Worm (Caenorhabditis elegans) whole organism, L2 larva: Measurements from ENCODE around the gene dars-2.

Experiments
- alr-1 ChIP-seq: fragments of 150-350 bp; optimal IDR thresholded peaks from 2 replicates; lab custom pipeline; 2014; ENCODE audit warnings: missing biosample characterization, missing genetic modification characterization
- blmp-1 ChIP-seq: sonication (generic microtip); optimal IDR thresholded peaks from 2 replicates; lab custom pipeline; 2017; ENCODE audit warnings: missing genetic modification characterization, mild to moderate bottlenecking, missing compliant biosample characterization, antibody characterized with exemption, moderate library complexity; ENCODE audit not compliant: insufficient read depth
- crh-2 ChIP-seq: sonication (generic microtip); optimal IDR thresholded peaks from 2 replicates; lab custom pipeline; 2017; ENCODE audit warnings: missing biosample characterization, missing genetic modification characterization
- dmd-4 ChIP-seq: sonication (generic microtip); optimal IDR thresholded peaks from 2 replicates; lab custom pipeline; 2017; ENCODE audit warnings: missing biosample characterization, missing genetic modification characterization
- fos-1 ChIP-seq: fragments of 150-350 bp; optimal IDR thresholded peaks from 2 replicates; lab custom pipeline; 2014; ENCODE audit warnings: missing biosample characterization, missing genetic modification characterization
- skn-1 ChIP-seq: sonication (generic microtip); optimal IDR thresholded peaks from 2 replicates; lab custom pipeline; 2017; ENCODE audit warnings: missing biosample characterization, missing genetic modification characterization
- snpc-4 ChIP-seq: fragments of 150-350 bp; optimal IDR thresholded peaks from 2 replicates; lab custom pipeline; 2014; ENCODE audit warnings: missing biosample characterization, missing genetic modification characterization
- ztf-4 ChIP-seq: fragments of 150-350 bp; optimal IDR thresholded peaks from 2 replicates; lab custom pipeline; 2014; ENCODE audit warnings: missing biosample characterization, missing genetic modification characterization

ce11 chrV:12085867-12086634, 37.5 kb downstream of the dars-2 start:
- TF ChIP-seq blmp-1 (tag; lab: Kevin White, UChicago): no peak
- TF ChIP-seq snpc-4 (tag; lab: Kevin White, UChicago): no peak
- no peak for TF ChIP-seq dmd-4 (tag; lab: Kevin White, UChicago)
- TF ChIP-seq skn-1 (tag; lab: Kevin White, UChicago): no peak
- no peak for TF ChIP-seq ztf-4 (tag; lab: Kevin White, UChicago)
- TF ChIP-seq fos-1 (tag; lab: Kevin White, UChicago): peak; percentile 16
- TF ChIP-seq alr-1 (tag; lab: Kevin White, UChicago): no peak
- TF ChIP-seq crh-2 (tag; lab: Kevin White, UChicago): no peak
